Worm (Caenorhabditis elegans) whole organism, L4/young adult: Measurements from ENCODE around the gene dsl-7.

Source experiments
- W03F9.2 ChIP-seq: fragments of 150-350 bp; optimal IDR thresholded peaks from 2 replicates; lab custom pipeline; 2014; ENCODE audit warnings: missing biosample characterization, missing genetic modification characterization
- him-1 ChIP-seq: sonication (generic microtip); optimal IDR thresholded peaks from 2 replicates; lab custom pipeline; 2016; ENCODE audit warnings: missing genotype, missing genetic modification reagents, missing genetic modification characterization, missing compliant biosample characterization

DNA sequence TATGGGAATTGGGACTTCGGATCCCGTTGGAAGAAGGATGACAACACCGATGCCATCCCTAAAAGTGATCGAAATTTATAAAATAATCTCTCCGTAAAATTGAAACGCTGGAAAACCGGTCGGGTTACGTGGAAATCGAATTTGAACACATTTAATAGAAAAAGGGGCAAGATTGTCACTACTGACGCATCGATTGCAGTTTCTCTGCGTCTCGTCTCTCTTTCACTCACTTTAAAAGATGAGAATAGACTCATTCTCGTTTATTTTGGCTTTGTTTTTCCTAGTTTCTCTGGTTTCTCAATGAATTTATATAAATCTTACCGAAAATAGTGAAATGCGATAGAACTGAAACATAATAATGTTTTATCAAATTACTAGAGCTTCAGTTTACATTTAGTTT is 48.7 kb downstream of the dsl-7 start, which contains the start of gene scyl-1:
- no peak for TF ChIP-seq him-1 (tag; lab: Kevin White, UChicago)
- no peak for TF ChIP-seq W03F9.2 (tag; lab: Kevin White, UChicago)
